Worm (Caenorhabditis elegans) whole organism, mixed stage, embryonic: Measurements from ENCODE around the gene grk-2.

Experiments used
- hlh-1 ChIP-seq: fragments of 150-350 bp; optimal IDR thresholded peaks from 2 replicates; lab custom pipeline; 2014; ENCODE audit warnings: missing biosample characterization, missing genetic modification reagents, missing genetic modification characterization
- lsy-2 ChIP-seq: fragments of 150-350 bp; optimal IDR thresholded peaks from 2 replicates; lab custom pipeline; 2014; ENCODE audit warnings: missing biosample characterization, missing genetic modification characterization
- snpc-4 ChIP-seq: fragments of 150-350 bp; optimal IDR thresholded peaks from 2 replicates; lab custom pipeline; 2014; ENCODE audit warnings: missing biosample characterization, missing genetic modification characterization
- unc-39 ChIP-seq: fragments of 150-350 bp; optimal IDR thresholded peaks from 2 replicates; lab custom pipeline; 2014; ENCODE audit warnings: missing biosample characterization, missing genetic modification characterization
- unc-62 ChIP-seq: fragments of 150-350 bp; optimal IDR thresholded peaks from 2 replicates; lab custom pipeline; 2014; ENCODE audit warnings: missing biosample characterization, missing genetic modification reagents, missing genetic modification characterization

ce11 chrIII:665173-665757 lies 10.7 kb upstream of the grk-2 start, which contains the start of gene C09F5.3:
- no peak for TF ChIP-seq lsy-2 (tag; lab: Kevin White, UChicago)
- TF ChIP-seq snpc-4: no peak
- no peak for TF ChIP-seq unc-62 (GFP tag; lab: Kevin White, UChicago)
- no peak for TF ChIP-seq unc-39 (tag; lab: Kevin White, UChicago)
- TF ChIP-seq hlh-1 (tag; lab: Kevin White, UChicago): no peak
